Fruit fly (Drosophila melanogaster) whole organism, embryonic: ENCODE data around the gene CG33941.

Experiments used
- B-H2 ChIP-seq: fragments of 200-800 bp; sonication (Bioruptor generic); optimal IDR thresholded peaks from 2 replicates; lab custom pipeline; 2018; ENCODE audit warnings: missing biosample characterization, mild to moderate bottlenecking, missing genetic modification characterization
- CG10209 ChIP-seq: fragments of 200-800 bp; sonication (Bioruptor generic); optimal IDR thresholded peaks from 3 replicates; lab custom pipeline; 2017; ENCODE audit warnings: missing biosample characterization, mild to moderate bottlenecking, missing genetic modification characterization, missing genetic modification reagents
- CG11398 ChIP-seq: fragments of 200-800 bp; sonication (Bioruptor generic); optimal IDR thresholded peaks from 2 replicates; lab custom pipeline; 2016; ENCODE audit warnings: missing biosample characterization, missing genetic modification characterization
- CG12391 ChIP-seq: fragments of 200-800 bp; sonication (Bioruptor generic); optimal IDR thresholded peaks from 3 replicates; lab custom pipeline; 2018; ENCODE audit warnings: missing biosample characterization, mild to moderate bottlenecking, missing genetic modification characterization, moderate library complexity
- CG12659 ChIP-seq: fragments of 200-800 bp; sonication (Bioruptor generic); optimal IDR thresholded peaks from 3 replicates; lab custom pipeline; 2017; ENCODE audit warnings: mild to moderate bottlenecking, missing biosample characterization, missing genetic modification reagents, missing genetic modification characterization
- CG13424 ChIP-seq: fragments of 200-800 bp; sonication (Bioruptor generic); optimal IDR thresholded peaks from 2 replicates; lab custom pipeline; 2019; ENCODE audit warnings: missing biosample characterization, mild to moderate bottlenecking, missing genetic modification characterization, moderate library complexity
- CG13624 ChIP-seq: fragments of 200-800 bp; sonication (Bioruptor generic); optimal IDR thresholded peaks from 2 replicates; lab custom pipeline; 2016; ENCODE audit warnings: missing biosample characterization, missing genetic modification characterization
- CG15601 ChIP-seq: fragments of 200-800 bp; sonication (Bioruptor generic); optimal IDR thresholded peaks from 3 replicates; lab custom pipeline; 2019; ENCODE audit warnings: missing biosample characterization, mild to moderate bottlenecking, missing genetic modification characterization, moderate library complexity
- CG17328 ChIP-seq: fragments of 200-800 bp; sonication (Bioruptor generic); IDR thresholded peaks from 2 replicates; pipeline ENCODE4 v1.3.6; 2022; ENCODE audit warnings: missing biosample characterization, missing genetic modification characterization
- CG17361 ChIP-seq: fragments of 200-800 bp; sonication (Bioruptor generic); IDR thresholded peaks from 3 replicates; pipeline ENCODE4 v1.3.6; 2022; ENCODE audit warnings: missing biosample characterization, missing genetic modification characterization
- CG18764 ChIP-seq: fragments of 200-800 bp; sonication (Bioruptor generic); optimal IDR thresholded peaks from 3 replicates; lab custom pipeline; 2016; ENCODE audit warnings: missing biosample characterization, missing genetic modification characterization
- CG31365 ChIP-seq: fragments of 200-800 bp; sonication (Bioruptor generic); optimal IDR thresholded peaks from 2 replicates; lab custom pipeline; 2018; ENCODE audit warnings: missing biosample characterization, mild to moderate bottlenecking, missing genetic modification characterization
- CG3407 ChIP-seq: fragments of 200-800 bp; sonication (Bioruptor generic); optimal IDR thresholded peaks from 2 replicates; lab custom pipeline; 2018; ENCODE audit warnings: missing biosample characterization, mild to moderate bottlenecking, missing genetic modification characterization
- CG4360 ChIP-seq: fragments of 200-800 bp; sonication (Bioruptor generic); IDR thresholded peaks from 2 replicates; pipeline ENCODE4 v1.3.6; 2022; ENCODE audit warnings: missing biosample characterization, missing genetic modification characterization
- CG4854 ChIP-seq: fragments of 200-800 bp; sonication (Bioruptor generic); optimal IDR thresholded peaks from 2 replicates; lab custom pipeline; 2016; ENCODE audit warnings: missing biosample characterization, missing genetic modification characterization, inconsistent platforms
- CG7556 ChIP-seq: fragments of 200-800 bp; sonication (Bioruptor generic); optimal IDR thresholded peaks from 2 replicates; lab custom pipeline; 2017; ENCODE audit warnings: missing biosample characterization, mild to moderate bottlenecking, missing genetic modification characterization
- CG9437 ChIP-seq: fragments of 200-800 bp; sonication (Bioruptor generic); optimal IDR thresholded peaks from 2 replicates; lab custom pipeline; 2018; ENCODE audit warnings: missing biosample characterization, mild to moderate bottlenecking, missing genetic modification characterization
- CkIIα-i1 ChIP-seq: fragments of 200-800 bp; sonication (Bioruptor generic); IDR thresholded peaks from 2 replicates; pipeline ENCODE4 v1.3.6; 2022; ENCODE audit warnings: missing biosample characterization, missing genetic modification characterization
- Deaf1 ChIP-seq: fragments of 200-800 bp; optimal IDR thresholded peaks from 3 replicates; lab custom pipeline; 2019; ENCODE audit warnings: missing biosample characterization, mild to moderate bottlenecking, missing genetic modification characterization, moderate library complexity
- Ets65A ChIP-seq: fragments of 200-800 bp; sonication (Bioruptor generic); peaks from one replicate; lab custom pipeline; 2016; ENCODE audit warnings: missing biosample characterization, missing genetic modification characterization
- HHEX ChIP-seq: fragments of 200-800 bp; sonication (Bioruptor generic); optimal IDR thresholded peaks from 3 replicates; lab custom pipeline; 2017; ENCODE audit warnings: missing biosample characterization, mild to moderate bottlenecking, missing genetic modification characterization, missing genetic modification reagents
- HmgZ ChIP-seq: fragments of 200-800 bp; sonication (Bioruptor generic); optimal IDR thresholded peaks from 2 replicates; lab custom pipeline; 2018; ENCODE audit warnings: missing biosample characterization, mild to moderate bottlenecking, missing genetic modification characterization
- Hmr ChIP-seq: fragments of 200-800 bp; sonication (Bioruptor generic); optimal IDR thresholded peaks from 3 replicates; lab custom pipeline; 2017; ENCODE audit warnings: mild to moderate bottlenecking, missing biosample characterization, missing genetic modification reagents, missing genetic modification characterization
- Hr3 ChIP-seq: fragments of 200-800 bp; sonication (Bioruptor generic); optimal IDR thresholded peaks from 3 replicates; lab custom pipeline; 2016; ENCODE audit warnings: missing biosample characterization, missing genetic modification characterization
- MBD-R2 ChIP-seq: fragments of 200-800 bp; sonication (Bioruptor generic); IDR thresholded peaks from 2 replicates; pipeline ENCODE4 v1.3.6; 2022; ENCODE audit warnings: missing biosample characterization, missing genetic modification characterization
- MESR4 ChIP-seq: fragments of 200-800 bp; sonication (Bioruptor generic); optimal IDR thresholded peaks from 2 replicates; lab custom pipeline; 2018; ENCODE audit warnings: missing biosample characterization, mild to moderate bottlenecking, missing genetic modification characterization, moderate library complexity
- Mrtf ChIP-seq: fragments of 200-800 bp; sonication (Bioruptor generic); IDR thresholded peaks from 3 replicates; pipeline ENCODE4 v1.3.6; 2022; ENCODE audit warnings: missing biosample characterization, missing genetic modification characterization
- PHDP ChIP-seq: fragments of 200-800 bp; sonication (Bioruptor generic); optimal IDR thresholded peaks from 3 replicates; lab custom pipeline; 2018; ENCODE audit warnings: missing biosample characterization, mild to moderate bottlenecking, missing genetic modification characterization, moderate library complexity
- Ravus ChIP-seq: fragments of 200-800 bp; sonication (Bioruptor generic); IDR thresholded peaks from 2 replicates; pipeline ENCODE4 v1.3.6; 2022; ENCODE audit warnings: missing biosample characterization, missing genetic modification characterization
- Ssrp ChIP-seq: fragments of 200-800 bp; sonication (Bioruptor generic); optimal IDR thresholded peaks from 2 replicates; lab custom pipeline; 2018; ENCODE audit warnings: missing biosample characterization, mild to moderate bottlenecking, missing genetic modification characterization, moderate library complexity
- cato ChIP-seq: fragments of 200-800 bp; sonication (Bioruptor generic); optimal IDR thresholded peaks from 2 replicates; lab custom pipeline; 2016; ENCODE audit warnings: missing biosample characterization, missing genetic modification characterization, borderline replicate concordance
- da ChIP-seq: fragments of 200-800 bp; sonication (Bioruptor generic); optimal IDR thresholded peaks from 2 replicates; lab custom pipeline; 2016; ENCODE audit warnings: missing biosample characterization, missing genetic modification characterization
- fd3F ChIP-seq: fragments of 200-800 bp; sonication (Bioruptor generic); optimal IDR thresholded peaks from 2 replicates; lab custom pipeline; 2018; ENCODE audit warnings: missing biosample characterization, mild to moderate bottlenecking, missing genetic modification characterization, moderate library complexity
- fd64A ChIP-seq: fragments of 200-800 bp; sonication (Bioruptor generic); optimal IDR thresholded peaks from 3 replicates; lab custom pipeline; 2018; ENCODE audit warnings: missing biosample characterization, mild to moderate bottlenecking, missing genetic modification characterization
- gcm ChIP-seq: fragments of 200-800 bp; sonication (Bioruptor generic); optimal IDR thresholded peaks from 2 replicates; lab custom pipeline; 2019; ENCODE audit warnings: missing biosample characterization, mild to moderate bottlenecking, missing genetic modification characterization, moderate library complexity
- gfzf ChIP-seq: fragments of 200-800 bp; sonication (Bioruptor generic); optimal IDR thresholded peaks from 2 replicates; lab custom pipeline; 2016; ENCODE audit warnings: missing biosample characterization, mild to moderate bottlenecking, missing genetic modification characterization, moderate library complexity
- grn ChIP-seq: fragments of 200-800 bp; sonication (Bioruptor generic); optimal IDR thresholded peaks from 3 replicates; lab custom pipeline; 2017; ENCODE audit warnings: missing biosample characterization, missing genetic modification characterization
- hb ChIP-seq: fragments of 200-800 bp; sonication (Bioruptor generic); IDR thresholded peaks from 3 replicates; pipeline ENCODE4 v1.3.6; 2022; ENCODE audit warnings: missing biosample characterization, missing genetic modification characterization; ENCODE audit not compliant: partially characterized antibody
- her ChIP-seq: fragments of 200-800 bp; sonication (Bioruptor generic); optimal IDR thresholded peaks from 2 replicates; lab custom pipeline; 2016; ENCODE audit warnings: missing biosample characterization, missing genetic modification characterization
- insv ChIP-seq, 2 experiments: fragments of 200-800 bp; sonication (Bioruptor generic); optimal IDR thresholded peaks; 3 replicates each; lab custom pipeline; 2016 to 2018; ENCODE audit warnings: missing biosample characterization in 2 of 2, missing genetic modification characterization in 2 of 2
- jumu ChIP-seq: fragments of 200-800 bp; sonication (Bioruptor generic); optimal IDR thresholded peaks from 3 replicates; lab custom pipeline; 2016; ENCODE audit warnings: missing biosample characterization, missing genetic modification characterization
- lilli ChIP-seq: fragments of 200-800 bp; sonication (Bioruptor generic); optimal IDR thresholded peaks from 3 replicates; lab custom pipeline; 2016; ENCODE audit warnings: missing biosample characterization, missing genetic modification characterization
- lmd ChIP-seq: fragments of 200-800 bp; sonication (Bioruptor generic); IDR thresholded peaks from 2 replicates; pipeline ENCODE4 v1.3.6; 2022; ENCODE audit warnings: missing biosample characterization, missing genetic modification characterization
- nmo ChIP-seq: fragments of 200-800 bp; sonication (Bioruptor generic); optimal IDR thresholded peaks from 2 replicates; lab custom pipeline; 2018; ENCODE audit warnings: missing biosample characterization, mild to moderate bottlenecking, missing genetic modification characterization, moderate library complexity
- pfk ChIP-seq: fragments of 200-800 bp; sonication (Bioruptor generic); optimal IDR thresholded peaks from 2 replicates; lab custom pipeline; 2018; ENCODE audit warnings: missing biosample characterization, mild to moderate bottlenecking, missing genetic modification characterization, moderate library complexity
- rib ChIP-seq: fragments of 200-800 bp; sonication (Bioruptor generic); IDR thresholded peaks from 2 replicates; pipeline ENCODE4 v1.3.6; 2022; ENCODE audit warnings: missing biosample characterization, missing genetic modification characterization
- tx ChIP-seq: fragments of 200-800 bp; sonication (Bioruptor generic); optimal IDR thresholded peaks from 2 replicates; lab custom pipeline; 2016; ENCODE audit warnings: missing biosample characterization, missing genetic modification characterization
- z ChIP-seq: fragments of 200-800 bp; sonication (Bioruptor generic); IDR thresholded peaks from 3 replicates; pipeline ENCODE4 v1.3.6; 2022; ENCODE audit warnings: missing biosample characterization, missing genetic modification characterization
- zfh1 ChIP-seq: fragments of 200-800 bp; sonication (Bioruptor generic); IDR thresholded peaks from 3 replicates; pipeline ENCODE4 v1.3.6; 2022; ENCODE audit warnings: missing biosample characterization, missing genetic modification characterization

CG33941 gene

dm6 chr4:424630-425327 is 42.5 kb upstream of the CG33941 start (continued):
- TF ChIP-seq Hmr (GFP tag; lab: Kevin White, UChicago) = peak; percentile 95
- TF ChIP-seq lmd (GFP tag; lab: Robert Waterston, UW) = peak; percentile 89; the same call in 1 of the 2 replicates
- peak; percentile 92 for TF ChIP-seq Hr3 (GFP tag; lab: Kevin White, UChicago)
- peak; percentile 86 for TF ChIP-seq da
- peak; percentile 61 for TF ChIP-seq Deaf1 (tag; lab: Kevin White, UChicago)
- peak; percentile 92 for TF ChIP-seq CG17361
- peak; percentile 100 for TF ChIP-seq Ets65A (GFP tag; lab: Kevin White, UChicago)
- TF ChIP-seq CG7556 (GFP tag; lab: Kevin White, UChicago) = peak; percentile 61
- TF ChIP-seq CG12659 (GFP tag; lab: Kevin White, UChicago) = peak; percentile 89
- TF ChIP-seq lilli (GFP tag; lab: Kevin White, UChicago) = peak; percentile 92
- TF ChIP-seq tx = peak; percentile 87
- peak; percentile 94 for TF ChIP-seq B-H2 (GFP tag; lab: Kevin White, UChicago)
- TF ChIP-seq CG12391 = peak; percentile 84
- TF ChIP-seq jumu (GFP tag; lab: Kevin White, UChicago) = peak; percentile 89
- peak; percentile 64 for TF ChIP-seq CG31365 (tag; lab: Kevin White, UChicago)
- TF ChIP-seq PHDP = peak; percentile 92
- TF ChIP-seq gcm (GFP tag; lab: Kevin White, UChicago) = peak; percentile 86
- peak; percentile 89 for TF ChIP-seq CG17328 (GFP tag; lab: Robert Waterston, UW)
- peak; percentile 95 for TF ChIP-seq HmgZ (tag; lab: Kevin White, UChicago)
- TF ChIP-seq MBD-R2 (GFP tag; lab: Robert Waterston, UW) = no peak; the same call in 1 of the 2 replicates
- TF ChIP-seq Ssrp (tag; lab: Kevin White, UChicago) = no peak
- TF ChIP-seq zfh1 (GFP tag; lab: Robert Waterston, UW) = peak; percentile 92
- TF ChIP-seq CkIIα-i1 (GFP tag; lab: Robert Waterston, UW) = no peak; the same call in 1 of the 2 replicates
- no peak for TF ChIP-seq z
- TF ChIP-seq CG13424 (tag; lab: Kevin White, UChicago) = peak; percentile 92
- peak; percentile 86 for TF ChIP-seq CG3407 (GFP tag; lab: Kevin White, UChicago)
- peak; percentile 93 for TF ChIP-seq HHEX (GFP tag; lab: Kevin White, UChicago)
- TF ChIP-seq CG10209 (GFP tag; lab: Kevin White, UChicago) = peak; percentile 86
- TF ChIP-seq cato = peak; percentile 87
- TF ChIP-seq fd64A (GFP tag; lab: Kevin White, UChicago) = no peak
- no peak for TF ChIP-seq MESR4 (GFP tag; lab: Kevin White, UChicago)
- peak; percentile 39; the same call in 1 of the 2 replicates for TF ChIP-seq CG4360 (GFP tag; lab: Robert Waterston, UW)
- TF ChIP-seq fd3F (GFP tag; lab: Kevin White, UChicago) = peak; percentile 84
- peak; percentile 95 for TF ChIP-seq CG4854 (GFP tag; lab: Kevin White, UChicago)
- TF ChIP-seq hb (GFP tag; lab: Robert Waterston, UW) = no peak
- peak; percentile 90 for TF ChIP-seq CG15601 (tag; lab: Kevin White, UChicago)
- TF ChIP-seq CG11398 (GFP tag; lab: Kevin White, UChicago) = peak; percentile 90
- peak; percentile 92; the same call in 1 of the 3 replicates for TF ChIP-seq Mrtf
- TF ChIP-seq pfk = peak; percentile 70
- TF ChIP-seq gfzf (GFP tag; lab: Kevin White, UChicago) = peak; percentile 23
- peak; percentile 95 for TF ChIP-seq CG13624 (GFP tag; lab: Kevin White, UChicago)
- TF ChIP-seq her = peak; percentile 87
- TF ChIP-seq CG18764 (GFP tag; lab: Kevin White, UChicago) = peak; percentile 92
- TF ChIP-seq insv (GFP tag; optimal IDR thresholded peaks at IDR 0.05; lab: Kevin White, UChicago) = peak in 1 of 2 experiments; percentile 91
- peak; percentile 82 for TF ChIP-seq rib (GFP tag; lab: Robert Waterston, UW)
- TF ChIP-seq CG9437 (GFP tag; lab: Kevin White, UChicago) = peak; percentile 82
- TF ChIP-seq nmo (GFP tag; lab: Kevin White, UChicago) = peak; percentile 88
- no peak for TF ChIP-seq grn (GFP tag; lab: Kevin White, UChicago)
- peak; percentile 70; the same call in 1 of the 2 replicates for TF ChIP-seq Ravus (GFP tag; lab: Robert Waterston, UW)
